Fruit fly (Drosophila melanogaster) whole organism, embryonic: Measurements from ENCODE around the gene CG31321.

ENCODE experiments used
- CG11247 ChIP-seq: fragments of 200-800 bp; sonication (Bioruptor generic); IDR thresholded peaks from 2 replicates; pipeline ENCODE4 v1.3.6; 2022; ENCODE audit warnings: missing biosample characterization, missing genetic modification characterization
- CG11695 ChIP-seq: fragments of 200-800 bp; sonication (Bioruptor generic); IDR thresholded peaks from 3 replicates; pipeline ENCODE4 v1.3.6; 2022; ENCODE audit warnings: missing biosample characterization, missing genetic modification characterization
- CG14014 ChIP-seq: fragments of 200-800 bp; sonication (Bioruptor generic); IDR thresholded peaks from 2 replicates; pipeline ENCODE4 v1.3.6; 2022; ENCODE audit warnings: missing biosample characterization, missing genetic modification characterization
- CG15479 ChIP-seq: fragments of 200-800 bp; sonication (Bioruptor generic); optimal IDR thresholded peaks from 3 replicates; lab custom pipeline; 2019; ENCODE audit warnings: missing biosample characterization, mild to moderate bottlenecking, missing genetic modification characterization, moderate library complexity
- CG1832 ChIP-seq: fragments of 200-800 bp; sonication (Bioruptor generic); optimal IDR thresholded peaks from 2 replicates; lab custom pipeline; 2017; ENCODE audit warnings: missing biosample characterization, mild to moderate bottlenecking, missing genetic modification characterization, inconsistent platforms
- CG4328 ChIP-seq: fragments of 200-800 bp; sonication (Bioruptor generic); optimal IDR thresholded peaks from 3 replicates; lab custom pipeline; 2017; ENCODE audit warnings: missing biosample characterization, missing genetic modification reagents, missing genetic modification characterization
- CG6654 ChIP-seq: fragments of 200-800 bp; sonication (Bioruptor generic); optimal IDR thresholded peaks from 2 replicates; lab custom pipeline; 2017; ENCODE audit warnings: missing biosample characterization, mild to moderate bottlenecking, missing genetic modification characterization
- CG8290 ChIP-seq, 3 experiments: fragments of 200-800 bp; sonication (Bioruptor generic); optimal IDR thresholded peaks; 2 replicates each; lab custom pipeline; 2016 to 2019; ENCODE audit warnings: missing biosample characterization in 3 of 3, missing genetic modification characterization in 3 of 3, mild to moderate bottlenecking in 2 of 3, moderate library complexity in 1 of 3
- CG9215 ChIP-seq: fragments of 200-800 bp; sonication (Bioruptor generic); IDR thresholded peaks from 2 replicates; pipeline ENCODE4 v1.3.6; 2022; ENCODE audit warnings: missing biosample characterization, missing genetic modification characterization
- CG9932 ChIP-seq: fragments of 200-800 bp; sonication (Bioruptor generic); IDR thresholded peaks from 2 replicates; pipeline ENCODE4 v1.3.6; 2022; ENCODE audit warnings: missing biosample characterization, missing genetic modification characterization
- Chrac-16 ChIP-seq: fragments of 200-800 bp; sonication (Bioruptor generic); optimal IDR thresholded peaks from 3 replicates; lab custom pipeline; 2016; ENCODE audit warnings: missing biosample characterization, missing genetic modification characterization
- Dll ChIP-seq: fragments of 200-800 bp; sonication (Bioruptor generic); IDR thresholded peaks from 4 replicates; pipeline ENCODE4 v1.3.6; 2022; ENCODE audit warnings: missing biosample characterization, missing genetic modification characterization; ENCODE audit not compliant: partially characterized antibody
- HLHmδ ChIP-seq: fragments of 200-800 bp; sonication (Bioruptor generic); optimal IDR thresholded peaks from 2 replicates; lab custom pipeline; 2018; ENCODE audit warnings: missing biosample characterization, mild to moderate bottlenecking, missing genetic modification characterization, moderate library complexity
- MBD-R2 ChIP-seq: fragments of 200-800 bp; sonication (Bioruptor generic); IDR thresholded peaks from 2 replicates; pipeline ENCODE4 v1.3.6; 2022; ENCODE audit warnings: missing biosample characterization, missing genetic modification characterization
- Ravus ChIP-seq: fragments of 200-800 bp; sonication (Bioruptor generic); IDR thresholded peaks from 2 replicates; pipeline ENCODE4 v1.3.6; 2022; ENCODE audit warnings: missing biosample characterization, missing genetic modification characterization
- Rfx ChIP-seq: fragments of 200-800 bp; sonication (Bioruptor generic); IDR thresholded peaks from 2 replicates; pipeline ENCODE4 v1.3.6; 2022; ENCODE audit warnings: missing biosample characterization, missing genetic modification characterization
- Sox102F ChIP-seq: fragments of 200-800 bp; sonication (Bioruptor generic); optimal IDR thresholded peaks from 2 replicates; lab custom pipeline; 2018; ENCODE audit warnings: missing biosample characterization, mild to moderate bottlenecking, missing genetic modification characterization, moderate library complexity
- Sry-β ChIP-seq: fragments of 200-800 bp; sonication (Bioruptor generic); optimal IDR thresholded peaks from 2 replicates; lab custom pipeline; 2018; ENCODE audit warnings: missing biosample characterization, mild to moderate bottlenecking, missing genetic modification characterization, moderate library complexity
- Sry-δ ChIP-seq: fragments of 200-800 bp; sonication (Bioruptor generic); optimal IDR thresholded peaks from 2 replicates; lab custom pipeline; 2016; ENCODE audit warnings: missing biosample characterization, missing genetic modification characterization
- Xrp1 ChIP-seq: fragments of 200-800 bp; sonication (Bioruptor generic); IDR thresholded peaks from 2 replicates; pipeline ENCODE4 v1.3.6; 2022; ENCODE audit warnings: missing biosample characterization, missing genetic modification characterization
- bigmax ChIP-seq: fragments of 200-800 bp; sonication (Bioruptor generic); optimal IDR thresholded peaks from 2 replicates; lab custom pipeline; 2018; ENCODE audit warnings: missing biosample characterization, mild to moderate bottlenecking, missing genetic modification characterization
- bsh ChIP-seq, 2 experiments: fragments of 200-800 bp; sonication (Bioruptor generic); optimal IDR thresholded peaks; 2 replicates each; lab custom pipeline; 2017 to 2018; ENCODE audit warnings: mild to moderate bottlenecking in 2 of 2, missing biosample characterization in 2 of 2, missing genetic modification characterization in 2 of 2, moderate library complexity in 1 of 2
- cg ChIP-seq: fragments of 200-800 bp; sonication (Bioruptor generic); optimal IDR thresholded peaks from 3 replicates; lab custom pipeline; 2019; ENCODE audit warnings: missing biosample characterization, mild to moderate bottlenecking, missing genetic modification characterization, moderate library complexity
- corto ChIP-seq: fragments of 200-800 bp; sonication (Bioruptor generic); optimal IDR thresholded peaks from 2 replicates; lab custom pipeline; 2016; ENCODE audit warnings: missing biosample characterization, mild to moderate bottlenecking, missing genetic modification characterization, moderate library complexity
- dati ChIP-seq: fragments of 200-800 bp; sonication (Bioruptor generic); IDR thresholded peaks from 2 replicates; pipeline ENCODE4 v1.3.6; 2022; ENCODE audit warnings: missing biosample characterization, missing genetic modification characterization
- dmrt11E ChIP-seq: fragments of 200-800 bp; sonication (Bioruptor generic); optimal IDR thresholded peaks from 3 replicates; lab custom pipeline; 2018; ENCODE audit warnings: missing biosample characterization, mild to moderate bottlenecking, missing genetic modification characterization, moderate library complexity
- dpn ChIP-seq, 2 experiments: fragments of 200-800 bp; sonication (Bioruptor generic); optimal IDR thresholded peaks; 3 replicates each; lab custom pipeline; 2016; ENCODE audit warnings: missing biosample characterization in 2 of 2, missing genetic modification characterization in 2 of 2
- fd64A ChIP-seq: fragments of 200-800 bp; sonication (Bioruptor generic); optimal IDR thresholded peaks from 3 replicates; lab custom pipeline; 2018; ENCODE audit warnings: missing biosample characterization, mild to moderate bottlenecking, missing genetic modification characterization
- gem ChIP-seq: fragments of 200-800 bp; sonication (Bioruptor generic); optimal IDR thresholded peaks from 2 replicates; lab custom pipeline; 2019; ENCODE audit warnings: missing biosample characterization, mild to moderate bottlenecking, missing genetic modification characterization, moderate library complexity
- hb ChIP-seq: fragments of 200-800 bp; sonication (Bioruptor generic); IDR thresholded peaks from 3 replicates; pipeline ENCODE4 v1.3.6; 2022; ENCODE audit warnings: missing biosample characterization, missing genetic modification characterization; ENCODE audit not compliant: partially characterized antibody
- hkb ChIP-seq, 2 experiments: fragments of 200-800 bp in 1 of 2; fragments of >200 bp in 1 of 2; sonication (Bioruptor generic) in 1 of 2; IDR thresholded peaks in 1 of 2; optimal IDR thresholded peaks in 1 of 2; 2 replicates each; pipeline versions ENCODE4 v1.3.6 to Lab custom; 2017 to 2022; ENCODE audit warnings: missing biosample characterization in 1 of 2, missing genetic modification characterization in 1 of 2
- kni ChIP-seq: fragments of 200-800 bp; sonication (Bioruptor generic); optimal IDR thresholded peaks from 3 replicates; lab custom pipeline; 2017; ENCODE audit warnings: mild to moderate bottlenecking, missing biosample characterization, missing genetic modification reagents, missing genetic modification characterization
- lov ChIP-seq, 2 experiments: fragments of 200-800 bp in 1 of 2; fragments of >200 bp in 1 of 2; sonication (Bioruptor generic) in 1 of 2; IDR thresholded peaks in 1 of 2; optimal IDR thresholded peaks in 1 of 2; 2 replicates in 1 of 2; 3 replicates in 1 of 2; pipeline versions ENCODE4 v1.3.6 to Lab custom; 2017 to 2022; ENCODE audit warnings: missing biosample characterization in 1 of 2, missing genetic modification characterization in 1 of 2
- mam ChIP-seq: fragments of 200-800 bp; sonication (Bioruptor generic); optimal IDR thresholded peaks from 3 replicates; lab custom pipeline; 2016; ENCODE audit warnings: missing biosample characterization, missing genetic modification characterization
- pho ChIP-seq: fragments of 200-800 bp; sonication (Bioruptor generic); optimal IDR thresholded peaks from 2 replicates; lab custom pipeline; 2016; ENCODE audit warnings: missing biosample characterization, missing genetic modification characterization
- phol ChIP-seq: fragments of 200-800 bp; sonication (Bioruptor generic); optimal IDR thresholded peaks from 3 replicates; lab custom pipeline; 2018; ENCODE audit warnings: missing biosample characterization, mild to moderate bottlenecking, missing genetic modification characterization, moderate library complexity
- row ChIP-seq: fragments of 200-800 bp; sonication (Bioruptor generic); IDR thresholded peaks from 3 replicates; pipeline ENCODE4 v1.3.6; 2022; ENCODE audit warnings: missing biosample characterization, missing genetic modification characterization
- sd ChIP-seq: fragments of 200-800 bp; sonication (Bioruptor generic); optimal IDR thresholded peaks from 3 replicates; lab custom pipeline; 2018; ENCODE audit warnings: missing biosample characterization, mild to moderate bottlenecking, missing genetic modification characterization, moderate library complexity
- sisA ChIP-seq: fragments of 200-800 bp; sonication (Bioruptor generic); IDR thresholded peaks from 2 replicates; pipeline ENCODE4 v1.3.6; 2022; ENCODE audit warnings: missing biosample characterization, missing genetic modification characterization
- slbo ChIP-seq: fragments of 200-800 bp; sonication (Bioruptor generic); IDR thresholded peaks from 2 replicates; pipeline ENCODE4 v1.3.6; 2022; ENCODE audit warnings: missing biosample characterization, missing genetic modification characterization
- sqz ChIP-seq: fragments of 200-800 bp; sonication (Bioruptor generic); optimal IDR thresholded peaks from 3 replicates; lab custom pipeline; 2018; ENCODE audit warnings: missing biosample characterization, mild to moderate bottlenecking, missing genetic modification characterization
- yki ChIP-seq: fragments of >200 bp; optimal IDR thresholded peaks from 3 replicates; lab custom pipeline; 2018
- z ChIP-seq: fragments of 200-800 bp; sonication (Bioruptor generic); IDR thresholded peaks from 3 replicates; pipeline ENCODE4 v1.3.6; 2022; ENCODE audit warnings: missing biosample characterization, missing genetic modification characterization

Gene CG31321

dm6 chr3R:14277894-14278522, 32.2 kb upstream of the CG31321 start (continued):
- no peak for TF ChIP-seq Dll (GFP tag; lab: Robert Waterston, UW)
- 0 out of 2 replicates have a peak, but pooled peaks have one; percentile 49 for TF ChIP-seq dati (GFP tag; lab: Robert Waterston, UW)
- peak; percentile 58 for TF ChIP-seq CG11247 (GFP tag; lab: Robert Waterston, UW)

- peak; percentile 8 for TF ChIP-seq corto (GFP tag; lab: Kevin White, UChicago)
- peak; percentile 35 for TF ChIP-seq Sry-δ
- 0 out of 4 replicates have a peak, but pooled peaks have one; percentile 39 for TF ChIP-seq Dll (GFP tag; lab: Robert Waterston, UW)
- peak; percentile 12 for TF ChIP-seq dmrt11E (tag; lab: Kevin White, UChicago)
- no peak for TF ChIP-seq lov (optimal IDR thresholded peaks at IDR 0.05; lab: Kevin White, UChicago)
- 0 out of 3 replicates have a peak, but pooled peaks have one; percentile 7 for TF ChIP-seq lov (GFP tag; IDR thresholded peaks at IDR 0.05; lab: Robert Waterston, UW)
- TF ChIP-seq gem (tag; lab: Kevin White, UChicago): peak; percentile 38
- TF ChIP-seq slbo (GFP tag; lab: Robert Waterston, UW): 0 out of 2 replicates have a peak, but pooled peaks have one; percentile 23
- peak; percentile 57 for TF ChIP-seq kni (GFP tag; lab: Kevin White, UChicago)
- TF ChIP-seq sqz: peak; percentile 94
- no peak for TF ChIP-seq CG4328 (GFP tag; lab: Kevin White, UChicago)
- peak; percentile 8 for TF ChIP-seq HLHmδ (GFP tag; lab: Kevin White, UChicago)
- TF ChIP-seq hb (GFP tag; lab: Robert Waterston, UW): no peak
- TF ChIP-seq Rfx (GFP tag; lab: Robert Waterston, UW): peak; percentile 38
- peak; percentile 15 for TF ChIP-seq phol
- TF ChIP-seq CG14014: peak; percentile 38; the same call in 1 of the 2 replicates
- TF ChIP-seq CG1832 (GFP tag; lab: Kevin White, UChicago): peak; percentile 86
- peak; percentile 86 for TF ChIP-seq yki (lab: Kevin White, UChicago)
- TF ChIP-seq Ravus: no peak
- TF ChIP-seq sd (tag; lab: Kevin White, UChicago): peak; percentile 35
- peak; percentile 23 for TF ChIP-seq CG15479 (GFP tag; lab: Kevin White, UChicago)
- TF ChIP-seq MBD-R2 (GFP tag; lab: Robert Waterston, UW): no peak
- TF ChIP-seq pho: no peak
- TF ChIP-seq hkb (optimal IDR thresholded peaks at IDR 0.05; lab: Kevin White, UChicago): no peak
- no peak; the same call in 1 of the 2 replicates for TF ChIP-seq hkb (GFP tag; IDR thresholded peaks at IDR 0.05; lab: Robert Waterston, UW)
- TF ChIP-seq cg (GFP tag; lab: Kevin White, UChicago): peak; percentile 34
- no peak for TF ChIP-seq bigmax (GFP tag; lab: Kevin White, UChicago)
- TF ChIP-seq CG8290 (GFP tag; optimal IDR thresholded peaks at IDR 0.05; lab: Kevin White, UChicago): peak; percentile 16
- peak in 1 of 2 experiments; percentile 27 for TF ChIP-seq CG8290 (tag; optimal IDR thresholded peaks at IDR 0.05; lab: Kevin White, UChicago)
- TF ChIP-seq dpn (GFP tag; optimal IDR thresholded peaks at IDR 0.05; lab: Kevin White, UChicago): peak in 1 of 2 experiments; percentile 21
- peak; percentile 40; the same call in 1 of the 2 replicates for TF ChIP-seq sisA (GFP tag; lab: Robert Waterston, UW)
- TF ChIP-seq Sry-β: peak; percentile 96
- no peak for TF ChIP-seq CG9215 (GFP tag; lab: Robert Waterston, UW)
- TF ChIP-seq z (GFP tag; lab: Robert Waterston, UW): peak; percentile 79; the same call in 2 of the 3 replicates
- no peak for TF ChIP-seq fd64A (GFP tag; lab: Kevin White, UChicago)
- TF ChIP-seq Chrac-16 (GFP tag; lab: Kevin White, UChicago): no peak
- peak in 1 of 2 experiments; percentile 70 for TF ChIP-seq bsh (GFP tag; optimal IDR thresholded peaks at IDR 0.05; lab: Kevin White, UChicago)
- TF ChIP-seq CG9932 (GFP tag; lab: Robert Waterston, UW): peak; percentile 19; the same call in 1 of the 2 replicates
- TF ChIP-seq row (GFP tag; lab: Robert Waterston, UW): peak; percentile 49
- TF ChIP-seq mam (GFP tag; lab: Kevin White, UChicago): peak; percentile 18
- 0 out of 3 replicates have a peak, but pooled peaks have one; percentile 10 for TF ChIP-seq CG11695 (GFP tag; lab: Robert Waterston, UW)
- TF ChIP-seq CG6654 (GFP tag; lab: Kevin White, UChicago): no peak
- TF ChIP-seq Sox102F (GFP tag; lab: Kevin White, UChicago): peak; percentile 3
- peak; percentile 38 for TF ChIP-seq Xrp1 (GFP tag; lab: Robert Waterston, UW)
These were observed 31.4 kb upstream of the CG31321 start for dm6 chr3R:14278523-14279303.
